Fruit fly (Drosophila melanogaster) whole organism, embryonic: ENCODE data around the gene lgs.

Experiments used
- ATbp ChIP-seq: fragments of 200-800 bp; sonication (Bioruptor generic); optimal IDR thresholded peaks from 2 replicates; lab custom pipeline; 2017; ENCODE audit warnings: missing biosample characterization, mild to moderate bottlenecking, missing genetic modification characterization, missing genetic modification reagents
- Adf1 ChIP-seq: fragments of 200-800 bp; sonication (Bioruptor generic); IDR thresholded peaks from 2 replicates; pipeline ENCODE4 v1.3.6; 2022; ENCODE audit warnings: missing biosample characterization, missing genetic modification characterization
- Antp ChIP-seq: fragments of 200-800 bp; sonication (Bioruptor generic); optimal IDR thresholded peaks from 3 replicates; lab custom pipeline; 2016; ENCODE audit warnings: missing biosample characterization, missing genetic modification characterization
- Atf6 ChIP-seq: fragments of 200-800 bp; sonication (Bioruptor generic); IDR thresholded peaks from 2 replicates; pipeline ENCODE4 v1.3.6; 2022; ENCODE audit warnings: missing biosample characterization, missing genetic modification characterization
- CG1233 ChIP-seq: fragments of 200-800 bp; sonication (Bioruptor generic); optimal IDR thresholded peaks from 4 replicates; lab custom pipeline; 2018; ENCODE audit warnings: missing biosample characterization, mild to moderate bottlenecking, missing genetic modification characterization
- CG12391 ChIP-seq: fragments of 200-800 bp; sonication (Bioruptor generic); optimal IDR thresholded peaks from 3 replicates; lab custom pipeline; 2018; ENCODE audit warnings: missing biosample characterization, mild to moderate bottlenecking, missing genetic modification characterization, moderate library complexity
- CG14014 ChIP-seq: fragments of 200-800 bp; sonication (Bioruptor generic); IDR thresholded peaks from 2 replicates; pipeline ENCODE4 v1.3.6; 2022; ENCODE audit warnings: missing biosample characterization, missing genetic modification characterization
- CG14667 ChIP-seq: fragments of 200-800 bp; sonication (Bioruptor generic); IDR thresholded peaks from 2 replicates; pipeline ENCODE4 v1.3.6; 2022; ENCODE audit warnings: missing biosample characterization, missing genetic modification characterization
- CG1529 ChIP-seq: fragments of 200-800 bp; sonication (Bioruptor generic); optimal IDR thresholded peaks from 3 replicates; lab custom pipeline; 2018; ENCODE audit warnings: missing biosample characterization, missing genetic modification characterization
- CG15479 ChIP-seq: fragments of 200-800 bp; sonication (Bioruptor generic); optimal IDR thresholded peaks from 3 replicates; lab custom pipeline; 2019; ENCODE audit warnings: missing biosample characterization, mild to moderate bottlenecking, missing genetic modification characterization, moderate library complexity
- CG16813 ChIP-seq: fragments of 200-800 bp; sonication (Bioruptor generic); IDR thresholded peaks from 3 replicates; pipeline ENCODE4 v1.3.6; 2022; ENCODE audit warnings: missing biosample characterization, missing genetic modification characterization; ENCODE audit not compliant: partially characterized antibody
- CG1792 ChIP-seq: fragments of 200-800 bp; sonication (Bioruptor generic); optimal IDR thresholded peaks from 2 replicates; lab custom pipeline; 2016; ENCODE audit warnings: missing biosample characterization, missing genetic modification characterization
- CG18262 ChIP-seq: fragments of 200-800 bp; optimal IDR thresholded peaks from 3 replicates; lab custom pipeline; 2019; ENCODE audit warnings: missing biosample characterization, mild to moderate bottlenecking, missing genetic modification characterization, moderate library complexity
- CG2129 ChIP-seq: fragments of 200-800 bp; sonication (Bioruptor generic); IDR thresholded peaks from 2 replicates; pipeline ENCODE4 v1.3.6; 2022; ENCODE audit warnings: missing biosample characterization, missing genetic modification characterization; ENCODE audit not compliant: partially characterized antibody
- CG2678 ChIP-seq: fragments of 200-800 bp; sonication (Bioruptor generic); optimal IDR thresholded peaks from 3 replicates; lab custom pipeline; 2019; ENCODE audit warnings: missing biosample characterization, mild to moderate bottlenecking, missing genetic modification characterization, moderate library complexity
- CG31441 ChIP-seq: fragments of 200-800 bp; sonication (Bioruptor generic); IDR thresholded peaks from 2 replicates; pipeline ENCODE4 v1.3.6; 2022; ENCODE audit warnings: missing biosample characterization, missing genetic modification characterization
- CG32772 ChIP-seq: fragments of 200-800 bp; sonication (Bioruptor generic); IDR thresholded peaks from 2 replicates; pipeline ENCODE4 v1.3.6; 2022; ENCODE audit warnings: missing biosample characterization, missing genetic modification characterization
- CG4328 ChIP-seq: fragments of 200-800 bp; sonication (Bioruptor generic); optimal IDR thresholded peaks from 3 replicates; lab custom pipeline; 2017; ENCODE audit warnings: missing biosample characterization, missing genetic modification reagents, missing genetic modification characterization
- CG4617 ChIP-seq: fragments of 200-800 bp; sonication (Bioruptor generic); optimal IDR thresholded peaks from 3 replicates; lab custom pipeline; 2016; ENCODE audit warnings: missing biosample characterization, missing genetic modification characterization, borderline replicate concordance
- CG5953 ChIP-seq: fragments of 200-800 bp; sonication (Bioruptor generic); IDR thresholded peaks from 2 replicates; pipeline ENCODE4 v1.3.6; 2022; ENCODE audit warnings: missing biosample characterization, missing genetic modification characterization
- CG6175 ChIP-seq: fragments of 200-800 bp; sonication (Bioruptor generic); IDR thresholded peaks from 3 replicates; pipeline ENCODE4 v1.3.6; 2022; ENCODE audit warnings: missing biosample characterization, missing genetic modification characterization
- CG7745 ChIP-seq: fragments of 200-800 bp; sonication (Bioruptor generic); optimal IDR thresholded peaks from 2 replicates; lab custom pipeline; 2018; ENCODE audit warnings: missing biosample characterization, mild to moderate bottlenecking, missing genetic modification characterization, moderate library complexity
- CG7963 ChIP-seq: fragments of 200-800 bp; sonication (Bioruptor generic); IDR thresholded peaks from 3 replicates; pipeline ENCODE4 v1.3.6; 2022; ENCODE audit warnings: missing biosample characterization, missing genetic modification characterization; ENCODE audit not compliant: partially characterized antibody
- CG8290 ChIP-seq, 3 experiments: fragments of 200-800 bp; sonication (Bioruptor generic); optimal IDR thresholded peaks; 2 replicates each; lab custom pipeline; 2016 to 2019; ENCODE audit warnings: missing biosample characterization in 3 of 3, missing genetic modification characterization in 3 of 3, mild to moderate bottlenecking in 2 of 3, moderate library complexity in 1 of 3
- Fer2 ChIP-seq: fragments of 200-800 bp; sonication (Bioruptor generic); optimal IDR thresholded peaks from 2 replicates; lab custom pipeline; 2018; ENCODE audit warnings: missing biosample characterization, mild to moderate bottlenecking, missing genetic modification characterization, moderate library complexity
- GATAe ChIP-seq: fragments of 200-800 bp; sonication (Bioruptor generic); conservative IDR thresholded peaks from 2 replicates; pipeline ENCODE4 v1.3.6; 2022; ENCODE audit warnings: missing biosample characterization, missing genetic modification characterization
- Hr51 ChIP-seq, 2 experiments: fragments of 200-800 bp; sonication (Bioruptor generic); optimal IDR thresholded peaks; 2 replicates in 1 of 2; 3 replicates in 1 of 2; lab custom pipeline; 2016 to 2018; ENCODE audit warnings: missing biosample characterization in 2 of 2, missing genetic modification characterization in 2 of 2, mild to moderate bottlenecking in 1 of 2, moderate library complexity in 1 of 2
- NC2β ChIP-seq: fragments of 200-800 bp; sonication (Bioruptor generic); optimal IDR thresholded peaks from 2 replicates; lab custom pipeline; 2016; ENCODE audit warnings: missing biosample characterization, missing genetic modification characterization
- Nf-YB ChIP-seq: fragments of 200-800 bp; sonication (Bioruptor generic); optimal IDR thresholded peaks from 3 replicates; lab custom pipeline; 2019; ENCODE audit warnings: missing biosample characterization, mild to moderate bottlenecking, missing genetic modification characterization, moderate library complexity
- Rx ChIP-seq: fragments of 200-800 bp; sonication (Bioruptor generic); IDR thresholded peaks from 2 replicates; pipeline ENCODE4 v1.3.6; 2022; ENCODE audit warnings: missing biosample characterization, missing genetic modification characterization
- Sry-δ ChIP-seq: fragments of 200-800 bp; sonication (Bioruptor generic); optimal IDR thresholded peaks from 2 replicates; lab custom pipeline; 2016; ENCODE audit warnings: missing biosample characterization, missing genetic modification characterization
- bbx ChIP-seq: fragments of 200-800 bp; sonication (Bioruptor generic); IDR thresholded peaks from 2 replicates; pipeline ENCODE4 v1.3.6; 2022; ENCODE audit warnings: missing biosample characterization, missing genetic modification characterization; ENCODE audit not compliant: partially characterized antibody
- crc ChIP-seq: fragments of 200-800 bp; sonication (Bioruptor generic); optimal IDR thresholded peaks from 2 replicates; lab custom pipeline; 2016; ENCODE audit warnings: missing biosample characterization, missing genetic modification characterization
- crp ChIP-seq, 2 experiments: fragments of 200-800 bp; sonication (Bioruptor generic); optimal IDR thresholded peaks; 2 replicates in 1 of 2; 3 replicates in 1 of 2; lab custom pipeline; 2017; ENCODE audit warnings: missing biosample characterization in 2 of 2, missing genetic modification characterization in 2 of 2, mild to moderate bottlenecking in 1 of 2, moderate library complexity in 1 of 2
- gcm ChIP-seq: fragments of 200-800 bp; sonication (Bioruptor generic); optimal IDR thresholded peaks from 2 replicates; lab custom pipeline; 2019; ENCODE audit warnings: missing biosample characterization, mild to moderate bottlenecking, missing genetic modification characterization, moderate library complexity
- gfzf ChIP-seq: fragments of 200-800 bp; sonication (Bioruptor generic); optimal IDR thresholded peaks from 2 replicates; lab custom pipeline; 2016; ENCODE audit warnings: missing biosample characterization, mild to moderate bottlenecking, missing genetic modification characterization, moderate library complexity
- gsb ChIP-seq: fragments of 200-800 bp; sonication (Bioruptor generic); IDR thresholded peaks from 2 replicates; pipeline ENCODE4 v1.3.6; 2022; ENCODE audit warnings: missing biosample characterization, missing genetic modification characterization
- ind ChIP-seq: fragments of 200-800 bp; sonication (Bioruptor generic); optimal IDR thresholded peaks from 3 replicates; lab custom pipeline; 2016; ENCODE audit warnings: missing biosample characterization, missing genetic modification characterization
- nerfin-1 ChIP-seq: fragments of 200-800 bp; sonication (Bioruptor generic); optimal IDR thresholded peaks from 3 replicates; lab custom pipeline; 2019; ENCODE audit warnings: missing biosample characterization, mild to moderate bottlenecking, missing genetic modification characterization, moderate library complexity
- odd ChIP-seq: fragments of 200-800 bp; sonication (Bioruptor generic); optimal IDR thresholded peaks from 2 replicates; lab custom pipeline; 2017; ENCODE audit warnings: missing biosample characterization, mild to moderate bottlenecking, missing genetic modification characterization
- pfk ChIP-seq: fragments of 200-800 bp; sonication (Bioruptor generic); optimal IDR thresholded peaks from 2 replicates; lab custom pipeline; 2018; ENCODE audit warnings: missing biosample characterization, mild to moderate bottlenecking, missing genetic modification characterization, moderate library complexity
- phol ChIP-seq: fragments of 200-800 bp; sonication (Bioruptor generic); optimal IDR thresholded peaks from 3 replicates; lab custom pipeline; 2018; ENCODE audit warnings: missing biosample characterization, mild to moderate bottlenecking, missing genetic modification characterization, moderate library complexity
- row ChIP-seq: fragments of 200-800 bp; sonication (Bioruptor generic); IDR thresholded peaks from 3 replicates; pipeline ENCODE4 v1.3.6; 2022; ENCODE audit warnings: missing biosample characterization, missing genetic modification characterization
- scrt ChIP-seq: fragments of 200-800 bp; sonication (Bioruptor generic); optimal IDR thresholded peaks from 2 replicates; lab custom pipeline; 2018; ENCODE audit warnings: missing biosample characterization, mild to moderate bottlenecking, missing genetic modification characterization, moderate library complexity
- sens ChIP-seq: fragments of 200-800 bp; sonication (Bioruptor generic); peaks from one replicate; lab custom pipeline; 2016; ENCODE audit warnings: missing biosample characterization, missing genetic modification characterization
- sisA ChIP-seq: fragments of 200-800 bp; sonication (Bioruptor generic); IDR thresholded peaks from 2 replicates; pipeline ENCODE4 v1.3.6; 2022; ENCODE audit warnings: missing biosample characterization, missing genetic modification characterization
- sug ChIP-seq: fragments of 200-800 bp; optimal IDR thresholded peaks from 2 replicates; lab custom pipeline; 2019; ENCODE audit warnings: missing biosample characterization, mild to moderate bottlenecking, missing genetic modification characterization, moderate library complexity
- yki ChIP-seq: fragments of >200 bp; optimal IDR thresholded peaks from 3 replicates; lab custom pipeline; 2018

Gene lgs

dm6 chr4:448126-448525, 4.4 kb upstream of the lgs start:
- TF ChIP-seq CG1792 (GFP tag; lab: Kevin White, UChicago) (no peak), ATbp (no peak), CG18262 (no peak), sens (GFP tag; lab: Kevin White, UChicago) (peak; percentile 17), yki (lab: Kevin White, UChicago) (no peak), Nf-YB (GFP tag; lab: Kevin White, UChicago) (no peak)

dm6 chr4:445931-446526, 2.3 kb upstream of the lgs start:
- TF ChIP-seq Antp (GFP tag; lab: Kevin White, UChicago) (no peak), gfzf (GFP tag; lab: Kevin White, UChicago) (peak; percentile 7), CG31441 (GFP tag; lab: Robert Waterston, UW) (no peak), CG14014 (GFP tag; lab: Robert Waterston, UW) (no peak), pfk (GFP tag; lab: Kevin White, UChicago) (peak; percentile 72), CG5953 (GFP tag; lab: Robert Waterston, UW) (no peak), Fer2 (tag; lab: Kevin White, UChicago) (no peak), CG7745 (tag; lab: Kevin White, UChicago) (no peak), CG8290 (GFP tag; optimal IDR thresholded peaks at IDR 0.05; lab: Kevin White, UChicago) (no peak), CG8290 (tag; optimal IDR thresholded peaks at IDR 0.05; lab: Kevin White, UChicago) (peak; percentile 5 to 12), CG15479 (peak; percentile 45), sisA (GFP tag; lab: Robert Waterston, UW) (no peak), Atf6 (no peak), sug (tag; lab: Kevin White, UChicago) (no peak), nerfin-1 (no peak), CG4617 (peak; percentile 20), crp (GFP tag; optimal IDR thresholded peaks at IDR 0.05; lab: Kevin White, UChicago) (no peak), Adf1 (GFP tag; lab: Robert Waterston, UW) (no peak), CG6175 (GFP tag; lab: Robert Waterston, UW) (no peak), CG2678 (tag; lab: Kevin White, UChicago) (no peak), CG4328 (GFP tag; lab: Kevin White, UChicago) (peak; percentile 33), Rx (GFP tag; lab: Robert Waterston, UW) (no peak), Hr51 (GFP tag; optimal IDR thresholded peaks at IDR 0.05; lab: Kevin White, UChicago) (no peak), GATAe (GFP tag; lab: Robert Waterston, UW) (no peak), ind (GFP tag; lab: Kevin White, UChicago) (no peak), bbx (GFP tag; lab: Robert Waterston, UW) (no peak), gsb (GFP tag; lab: Robert Waterston, UW) (no peak), CG1529 (GFP tag; lab: Kevin White, UChicago) (peak; percentile 44), ATbp (no peak), CG2129 (GFP tag; lab: Robert Waterston, UW) (no peak), CG32772 (GFP tag; lab: Robert Waterston, UW) (no peak), NC2β (peak; percentile 25), CG16813 (GFP tag; lab: Robert Waterston, UW) (no peak), CG1233 (GFP tag; lab: Kevin White, UChicago) (peak; percentile 52), odd (GFP tag; lab: Kevin White, UChicago) (peak; percentile 67), Sry-δ (GFP tag; lab: Kevin White, UChicago) (no peak), scrt (GFP tag; lab: Kevin White, UChicago) (peak; percentile 44), CG7963 (GFP tag; lab: Robert Waterston, UW) (no peak), crc (no peak), phol (tag; lab: Kevin White, UChicago) (no peak), gcm (GFP tag; lab: Kevin White, UChicago) (no peak), CG14667 (GFP tag; lab: Robert Waterston, UW) (no peak), row (GFP tag; lab: Robert Waterston, UW) (peak; percentile 64), CG12391 (tag; lab: Kevin White, UChicago) (no peak)
